Fruit fly (Drosophila melanogaster): ENCODE measurements around the gene Dd.

The Dd gene

dm6 chrX:21339476-21339931 is 15.7 kb upstream of the Dd start, which contains the start of the genes tty and fliI (continued):
- peak; percentile 75 for TF ChIP-seq CG15269 (tag; optimal IDR thresholded peaks at IDR 0.05)
- TF ChIP-seq CG13287 (GFP tag; IDR thresholded peaks at IDR 0.05; ENCODE audit: partially characterized antibody): peak; percentile 14; the same call in 1 of the 2 replicates
- 0 out of 4 replicates have a peak, but pooled peaks have one; percentile 5 for TF ChIP-seq chinmo (GFP tag; IDR thresholded peaks at IDR 0.05; ENCODE audit: partially characterized antibody)
- TF ChIP-seq CG12744 (GFP tag; optimal IDR thresholded peaks at IDR 0.05): peak; percentile 42
- TF ChIP-seq CG16815 (GFP tag; optimal IDR thresholded peaks at IDR 0.05): peak; percentile 82
- peak; percentile 80 for TF ChIP-seq CG17361 (GFP tag; IDR thresholded peaks at IDR 0.05)
- no peak for TF ChIP-seq HLHmδ (GFP tag; optimal IDR thresholded peaks at IDR 0.05)
- TF ChIP-seq Aef1 (GFP tag; IDR thresholded peaks at IDR 0.05): peak; percentile 91
- TF ChIP-seq pita (GFP tag; optimal IDR thresholded peaks at IDR 0.05): no peak
- TF ChIP-seq knrl (GFP tag; IDR thresholded peaks at IDR 0.05; ENCODE audit: partially characterized antibody): peak; percentile 37; the same call in 1 of the 3 replicates
- peak; percentile 90 for TF ChIP-seq CG17385 (GFP tag; optimal IDR thresholded peaks at IDR 0.05)
- TF ChIP-seq phol (tag; optimal IDR thresholded peaks at IDR 0.05): peak; percentile 78
- TF ChIP-seq gcm (GFP tag; optimal IDR thresholded peaks at IDR 0.05): peak; percentile 23
- TF ChIP-seq Taf1 (GFP tag; IDR thresholded peaks at IDR 0.05): peak; percentile 84
- peak; percentile 67 for TF ChIP-seq Atf-2 (GFP tag; optimal IDR thresholded peaks at IDR 0.05)
- peak; percentile 62 for TF ChIP-seq croc (GFP tag; conservative IDR thresholded peaks at IDR 0.05)
- TF ChIP-seq Hr3 (GFP tag; optimal IDR thresholded peaks at IDR 0.05): peak; percentile 77
- TF ChIP-seq CG3407 (GFP tag; optimal IDR thresholded peaks at IDR 0.05): peak; percentile 66
- no peak for TF ChIP-seq abd-A (tag; optimal IDR thresholded peaks at IDR 0.05)
- peak; percentile 97 for TF ChIP-seq sens (GFP tag)
- TF ChIP-seq CG8359 (GFP tag; optimal IDR thresholded peaks at IDR 0.05; ENCODE audit: borderline replicate concordance): peak; percentile 26
- TF ChIP-seq Atf6 (GFP tag; IDR thresholded peaks at IDR 0.05): peak; percentile 85
- peak; percentile 74 for TF ChIP-seq Vsx1 (GFP tag; optimal IDR thresholded peaks at IDR 0.05)
- TF ChIP-seq CG16779 (GFP tag; IDR thresholded peaks at IDR 0.05): peak; percentile 53; the same call in 1 of the 2 replicates
- TF ChIP-seq jigr1 (GFP tag; IDR thresholded peaks at IDR 0.05): peak; percentile 78; the same call in 2 of the 3 replicates
- TF ChIP-seq CG3163 (GFP tag; optimal IDR thresholded peaks at IDR 0.05): peak; percentile 52
- TF ChIP-seq CG11398 (GFP tag; optimal IDR thresholded peaks at IDR 0.05): peak; percentile 42
- no peak for TF ChIP-seq CG1832 (GFP tag; optimal IDR thresholded peaks at IDR 0.05)
- peak; percentile 69 for TF ChIP-seq CG8388 (GFP tag; optimal IDR thresholded peaks at IDR 0.05)
- TF ChIP-seq unpg (GFP tag; optimal IDR thresholded peaks at IDR 0.05): peak; percentile 79
- peak; percentile 26 for TF ChIP-seq CG6854 (GFP tag; optimal IDR thresholded peaks at IDR 0.05)
- TF ChIP-seq CG13624 (GFP tag; optimal IDR thresholded peaks at IDR 0.05): peak; percentile 79
- peak; percentile 37 for TF ChIP-seq Nf-YB (GFP tag; optimal IDR thresholded peaks at IDR 0.05)
- TF ChIP-seq CG7745 (tag; optimal IDR thresholded peaks at IDR 0.05): no peak
- TF ChIP-seq pho (GFP tag; optimal IDR thresholded peaks at IDR 0.05): peak; percentile 81
- no peak for TF ChIP-seq cad (GFP tag; optimal IDR thresholded peaks at IDR 0.05)
- TF ChIP-seq Hr39 (optimal IDR thresholded peaks at IDR 0.05): no peak
- no peak for TF ChIP-seq Dip2 (GFP tag; IDR thresholded peaks at IDR 0.05)
- TF ChIP-seq Atf3 (GFP tag; optimal IDR thresholded peaks at IDR 0.05): peak; percentile 76
- peak; percentile 80 for TF ChIP-seq gce (GFP tag; IDR thresholded peaks at IDR 0.05)
- no peak for TF ChIP-seq Hmx (GFP tag; optimal IDR thresholded peaks at IDR 0.05)
- TF ChIP-seq toy (GFP tag; IDR thresholded peaks at IDR 0.05): 0 out of 2 replicates have a peak, but pooled peaks have one; percentile 53
- peak; percentile 60 for TF ChIP-seq Blimp-1 (GFP tag; optimal IDR thresholded peaks at IDR 0.05)
- TF ChIP-seq Pdp1 (GFP tag; optimal IDR thresholded peaks at IDR 0.05): peak; percentile 85 to 89
- peak; percentile 46; the same call in 1 of the 2 replicates for TF ChIP-seq Lim3 (GFP tag; IDR thresholded peaks at IDR 0.05)
- no peak for TF ChIP-seq Bgb (GFP tag; IDR thresholded peaks at IDR 0.05; ENCODE audit: partially characterized antibody)
- peak; percentile 83 for TF ChIP-seq gem (tag; optimal IDR thresholded peaks at IDR 0.05)
- TF ChIP-seq corto (GFP tag; optimal IDR thresholded peaks at IDR 0.05): no peak
- TF ChIP-seq CG11456 (GFP tag; IDR thresholded peaks at IDR 0.05): peak; percentile 92
- peak; percentile 92 for TF ChIP-seq sisA (GFP tag; IDR thresholded peaks at IDR 0.05)

All from whole organism, embryonic.